Worm (Caenorhabditis elegans): ENCODE measurements around the gene nhr-76.

nhr-76 gene

DNA sequence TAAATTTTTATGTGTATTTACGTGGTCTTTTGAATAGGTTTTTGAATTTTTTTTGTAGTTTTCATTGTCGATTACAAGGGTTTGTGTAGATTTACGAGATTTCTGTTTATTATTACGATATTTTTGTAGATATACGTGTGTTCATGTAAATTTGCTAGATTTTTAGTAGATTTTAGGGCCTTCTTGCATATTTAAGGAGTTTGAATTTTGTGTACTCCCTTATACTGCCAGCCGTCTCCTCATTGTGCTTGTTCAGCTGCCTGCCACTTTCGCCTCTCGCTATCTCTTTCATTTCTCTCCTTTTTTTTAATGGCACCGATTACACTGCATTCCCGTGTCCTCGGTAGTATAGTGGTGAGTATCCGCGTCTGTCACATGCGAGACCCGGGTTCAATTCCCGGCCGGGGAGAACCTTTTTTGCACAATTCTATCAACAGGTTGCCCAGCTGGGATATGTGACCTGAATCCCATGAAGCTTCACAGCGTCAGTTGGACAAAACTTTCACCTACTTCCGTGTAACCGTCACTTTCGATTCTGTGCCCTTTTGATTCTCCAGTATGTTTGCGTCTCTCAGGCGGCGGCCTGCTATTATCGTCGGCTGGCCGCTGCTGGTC lies 55.5 kb downstream of the nhr-76 start (continued):
- TF ChIP-seq ceh-9 (tag; optimal IDR thresholded peaks at IDR 0.05) (no peak), odd-2 (tag; optimal IDR thresholded peaks at IDR 0.05) (no peak), rnt-1 (tag; optimal IDR thresholded peaks at IDR 0.05) (peak; percentile 65), pqm-1 (tag; optimal IDR thresholded peaks at IDR 0.05) (peak; percentile 55), dmd-4 (tag; optimal IDR thresholded peaks at IDR 0.05; ENCODE audit: borderline replicate concordance) (peak; percentile 53), hlh-13 (GFP tag; optimal IDR thresholded peaks at IDR 0.05) (peak; percentile 50), ceh-14 (tag; optimal IDR thresholded peaks at IDR 0.05) (peak; percentile 75), nfya-1 (tag; optimal IDR thresholded peaks at IDR 0.05) (peak; percentile 32), sox-2 (GFP tag; IDR thresholded peaks at IDR 0.05) (no peak), elt-2 (tag; optimal IDR thresholded peaks at IDR 0.05) (peak; percentile 81), sdc-2 (tag; optimal IDR thresholded peaks at IDR 0.05) (peak; percentile 60), eyg-1 (tag; optimal IDR thresholded peaks at IDR 0.05) (peak; percentile 34), nhr-232 (tag; optimal IDR thresholded peaks at IDR 0.05) (peak; percentile 68), tbx-7 (tag; optimal IDR thresholded peaks at IDR 0.05) (peak; percentile 46), lin-11 (tag; optimal IDR thresholded peaks at IDR 0.05) (peak; percentile 66), elt-4 (tag; optimal IDR thresholded peaks at IDR 0.05) (peak; percentile 25), tbx-2 (tag; optimal IDR thresholded peaks at IDR 0.05) (peak; percentile 66), ceh-19 (GFP tag; optimal IDR thresholded peaks at IDR 0.05) (peak; percentile 64), ref-2 (tag; optimal IDR thresholded peaks at IDR 0.05) (peak; percentile 77), fkh-10 (GFP tag; optimal IDR thresholded peaks at IDR 0.05) (no peak), hlh-8 (tag; optimal IDR thresholded peaks at IDR 0.05) (peak; percentile 25), ceh-48 (tag; optimal IDR thresholded peaks at IDR 0.05) (peak; percentile 9), dve-1 (tag; optimal IDR thresholded peaks at IDR 0.05) (peak; percentile 62), unc-42 (tag; optimal IDR thresholded peaks at IDR 0.05) (peak; percentile 21), ahr-1 (tag; optimal IDR thresholded peaks at IDR 0.05) (no peak), gmeb-2 (tag; optimal IDR thresholded peaks at IDR 0.05) (peak; percentile 77), pat-9 (tag; optimal IDR thresholded peaks at IDR 0.05) (peak; percentile 68), madf-2 (tag; optimal IDR thresholded peaks at IDR 0.05) (peak; percentile 69), K02D7.2 (tag; optimal IDR thresholded peaks at IDR 0.05) (peak; percentile 33)
